Worm (Caenorhabditis elegans): Measurements from ENCODE around the gene tag-124.
A peak's percentile ranks its signal among the peaks of the same experiment; 100 is the strongest.

DNA sequence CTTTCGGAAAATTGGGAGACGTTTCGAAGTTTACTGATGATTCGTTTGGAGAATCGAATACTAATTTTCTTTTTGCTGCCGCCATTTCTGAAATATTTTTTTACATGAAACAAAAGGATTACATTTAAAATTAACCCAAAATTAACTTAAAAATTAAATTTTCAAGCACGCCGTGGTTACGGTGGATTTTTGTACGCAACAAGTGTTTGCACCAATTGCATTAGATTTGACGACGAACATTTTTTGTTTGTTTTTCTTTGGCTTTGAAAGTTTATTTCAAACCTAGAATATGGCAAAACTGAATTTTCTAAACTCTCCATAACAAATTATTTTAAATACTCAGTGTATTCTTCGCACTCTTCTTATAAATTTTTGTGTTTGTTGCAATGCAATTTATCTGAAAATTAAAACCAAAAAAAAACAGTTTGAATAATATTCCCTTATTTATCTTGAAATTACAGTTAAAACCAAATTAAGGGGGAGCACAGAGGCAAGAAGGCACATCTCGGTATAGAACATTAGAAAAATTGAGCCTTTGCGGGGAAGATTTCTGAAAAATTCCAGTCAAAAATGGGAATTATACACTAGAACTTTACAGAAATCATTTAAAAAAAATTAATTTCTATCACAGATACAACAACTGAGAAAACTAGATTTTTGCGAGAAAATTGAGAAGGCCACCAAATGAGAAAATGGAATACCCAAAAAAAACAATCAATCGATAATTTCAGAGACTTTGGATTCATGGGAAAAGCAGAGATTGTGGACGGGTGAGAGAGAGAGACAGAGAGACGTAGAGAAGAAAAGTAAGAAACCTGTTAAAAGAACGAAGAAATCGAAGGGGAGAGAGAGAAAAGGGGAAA, 26.2 kb downstream of the tag-124 start, which contains the start of gene hal-3:
- no peak for TF ChIP-seq nhr-28 (tag; optimal IDR thresholded peaks at IDR 0.05)
- TF ChIP-seq nhr-67 (tag; optimal IDR thresholded peaks at IDR 0.05) = no peak
- no peak for TF ChIP-seq lin-15B (tag; optimal IDR thresholded peaks at IDR 0.05)
- no peak for TF ChIP-seq R02D3.7 (tag; optimal IDR thresholded peaks at IDR 0.05)
- TF ChIP-seq jun-1 (tag; optimal IDR thresholded peaks at IDR 0.05) = peak; percentile 35
- TF ChIP-seq nhr-237 (tag; optimal IDR thresholded peaks at IDR 0.05) = no peak
- TF ChIP-seq ceh-82 (tag; optimal IDR thresholded peaks at IDR 0.05) = no peak
- TF ChIP-seq fos-1 (tag; optimal IDR thresholded peaks at IDR 0.05) = no peak
- TF ChIP-seq elt-2 (tag; optimal IDR thresholded peaks at IDR 0.05) = no peak
- TF ChIP-seq fkh-10 (GFP tag; optimal IDR thresholded peaks at IDR 0.05) = no peak
- no peak for TF ChIP-seq nhr-12 (tag; optimal IDR thresholded peaks at IDR 0.05)
